Fruit fly (Drosophila melanogaster) whole organism: ENCODE measurements around the gene CG9962.

Experiments
- CG8478 ChIP-seq: fragments of >200 bp; optimal IDR thresholded peaks from 2 replicates; lab custom pipeline; 2018; ENCODE audit warnings: inconsistent platforms
- Dll ChIP-seq: fragments of >200 bp; optimal IDR thresholded peaks from 2 replicates; lab custom pipeline; 2017
- EcR ChIP-seq, 2 experiments: fragments of >200 bp; optimal IDR thresholded peaks; 2 replicates each; lab custom pipeline; 2017; ENCODE audit warnings: missing biosample characterization in 2 of 2, missing genetic modification characterization in 2 of 2, missing genetic modification reagents in 2 of 2
- pan ChIP-seq: fragments of >200 bp; optimal IDR thresholded peaks from 2 replicates; lab custom pipeline; 2017
- psq ChIP-seq: fragments of >200 bp; optimal IDR thresholded peaks from 2 replicates; lab custom pipeline; 2017
- usp ChIP-seq: fragments of >200 bp; optimal IDR thresholded peaks from 2 replicates; lab custom pipeline; 2017; ENCODE audit warnings: missing biosample characterization, missing genetic modification characterization, mixed read lengths

The CG9962 gene

dm6 chr2L:2628760-2629159 lies 18.8 kb downstream of the CG9962 start:
- TF ChIP-seq EcR (GFP tag; optimal IDR thresholded peaks at IDR 0.05; lab: Kevin White, UChicago) (no peak), CG8478 (lab: Kevin White, UChicago) (no peak), usp (no peak), pan (lab: Kevin White, UChicago) (no peak), Dll (no peak), psq (lab: Kevin White, UChicago) (no peak)

- TF ChIP-seq CG8478 (lab: Kevin White, UChicago) (no peak), psq (lab: Kevin White, UChicago) (no peak), Dll (no peak), EcR (GFP tag; optimal IDR thresholded peaks at IDR 0.05; lab: Kevin White, UChicago) (no peak), pan (lab: Kevin White, UChicago) (no peak), usp (no peak)
Measured at dm6 chr2L:2627507-2627906, 20.0 kb downstream of the CG9962 start.

dm6 chr2L:2623947-2624346 lies 23.6 kb downstream of the CG9962 start:
- TF ChIP-seq EcR (GFP tag; optimal IDR thresholded peaks at IDR 0.05; lab: Kevin White, UChicago), result no peak
- no peak for TF ChIP-seq usp
- TF ChIP-seq CG8478 (lab: Kevin White, UChicago), result no peak
- TF ChIP-seq psq (lab: Kevin White, UChicago), result no peak
- TF ChIP-seq pan (lab: Kevin White, UChicago), result no peak
- TF ChIP-seq Dll, result no peak

dm6 chr2L:2619887-2620286 lies 27.6 kb downstream of the CG9962 start, which contains the start of gene CG43403:
Gene CG43403 (plus strand): TSS chr2L:2620187.
- TF ChIP-seq pan (lab: Kevin White, UChicago) (no peak), usp (no peak), CG8478 (lab: Kevin White, UChicago) (no peak), EcR (GFP tag; optimal IDR thresholded peaks at IDR 0.05; lab: Kevin White, UChicago) (no peak), Dll (no peak), psq (lab: Kevin White, UChicago) (no peak)

dm6 chr2L:2609694-2610093 lies 37.8 kb downstream of the CG9962 start, which contains the start of gene CG15395:
Gene CG15395 (plus strand): TSS chr2L:2609994.
- TF ChIP-seq pan (lab: Kevin White, UChicago) (no peak), usp (no peak), EcR (GFP tag; optimal IDR thresholded peaks at IDR 0.05; lab: Kevin White, UChicago) (no peak), psq (lab: Kevin White, UChicago) (no peak), CG8478 (lab: Kevin White, UChicago) (no peak), Dll (no peak)

- TF ChIP-seq Dll, result no peak
- TF ChIP-seq usp, result no peak
- TF ChIP-seq pan (lab: Kevin White, UChicago), result no peak
- no peak for TF ChIP-seq psq (lab: Kevin White, UChicago)
- TF ChIP-seq EcR (GFP tag; optimal IDR thresholded peaks at IDR 0.05; lab: Kevin White, UChicago), result no peak
- TF ChIP-seq CG8478 (lab: Kevin White, UChicago), result no peak
Measured at dm6 chr2L:2606725-2607124, 40.8 kb downstream of the CG9962 start.
